Fruit fly (Drosophila melanogaster) S2 (cell line): ENCODE measurements around the gene nom.

ENCODE experiments used
- CG8478 ChIP-seq: fragments of >200 bp; optimal IDR thresholded peaks from 2 replicates; lab custom pipeline; 2018
- CTCF ChIP-seq, 2 experiments: fragments of >200 bp; optimal IDR thresholded peaks; 2 replicates each; lab custom pipeline; 2018

DNA sequence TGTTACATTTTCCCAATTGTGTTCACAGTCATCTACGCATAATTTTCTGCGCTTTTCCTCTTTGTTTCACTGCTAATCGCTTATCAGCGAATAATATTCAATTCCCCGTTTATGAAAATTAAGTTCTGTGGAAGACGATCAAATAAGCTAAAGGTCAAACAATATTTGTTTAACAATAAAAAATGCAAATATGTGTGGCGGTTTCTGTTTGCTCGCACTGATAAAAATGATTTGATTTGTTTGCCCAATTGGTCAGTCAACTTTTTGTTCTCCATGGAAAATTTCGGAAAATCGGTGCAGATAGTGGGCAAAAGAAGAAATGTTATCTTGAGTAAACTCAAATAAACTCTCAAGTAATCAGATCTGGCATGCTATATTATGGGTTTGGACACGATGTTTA is 18.3 kb upstream of the nom start:
- no peak for TF ChIP-seq CTCF (optimal IDR thresholded peaks at IDR 0.05; lab: Kevin White, UChicago)
- TF ChIP-seq CG8478 (lab: Kevin White, UChicago): no peak
